Worm (Caenorhabditis elegans) whole organism, L4 larva: ENCODE measurements around the gene T05H4.3.

Experiments
- lin-13 ChIP-seq: fragments of 150-350 bp; optimal IDR thresholded peaks from 2 replicates; lab custom pipeline; 2014; ENCODE audit warnings: missing biosample characterization, missing genetic modification reagents, missing genetic modification characterization
- snpc-4 ChIP-seq: fragments of 150-350 bp; optimal IDR thresholded peaks from 2 replicates; lab custom pipeline; 2014; ENCODE audit warnings: missing biosample characterization, missing genetic modification characterization
- zag-1 ChIP-seq: fragments of 150-350 bp; optimal IDR thresholded peaks from 2 replicates; lab custom pipeline; 2014; ENCODE audit warnings: missing biosample characterization, missing genetic modification characterization
- zip-2 ChIP-seq: fragments of 150-350 bp; optimal IDR thresholded peaks from 2 replicates; lab custom pipeline; 2014; ENCODE audit warnings: missing biosample characterization, missing genetic modification characterization
- ztf-11 ChIP-seq: fragments of 150-350 bp; optimal IDR thresholded peaks from 2 replicates; lab custom pipeline; 2014; ENCODE audit warnings: missing biosample characterization, missing genetic modification characterization

DNA sequence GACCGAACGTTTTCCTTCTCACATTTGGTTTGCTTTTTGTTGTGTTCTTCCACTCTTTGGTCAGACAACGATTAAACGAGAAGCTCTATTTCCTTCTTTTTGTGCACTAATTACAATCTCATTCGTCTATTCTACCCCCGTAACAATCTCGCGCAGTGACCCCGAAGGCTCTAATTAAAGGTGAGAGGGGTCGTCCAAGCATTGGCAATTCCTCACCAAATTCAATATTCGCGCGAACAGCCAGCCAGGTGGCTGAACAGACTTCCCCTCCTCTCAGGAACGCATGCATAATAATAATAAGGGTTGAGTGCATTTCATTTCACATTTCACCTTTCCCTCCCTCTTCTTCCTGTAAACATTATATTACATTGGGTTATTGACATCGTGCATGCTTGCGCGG lies 43.0 kb downstream of the T05H4.3 start:
- TF ChIP-seq zip-2 (tag; lab: Kevin White, UChicago) (no peak), snpc-4 (tag; lab: Kevin White, UChicago) (no peak), zag-1 (tag; lab: Kevin White, UChicago) (no peak), ztf-11 (tag; lab: Kevin White, UChicago) (no peak), lin-13 (GFP tag; lab: Kevin White, UChicago) (no peak)
